Fruit fly (Drosophila melanogaster) whole organism, embryonic: Measurements from ENCODE around the gene CG10208.

Experiments
- Asciz ChIP-seq: fragments of 200-800 bp; sonication (Bioruptor generic); optimal IDR thresholded peaks from 2 replicates; lab custom pipeline; 2017; ENCODE audit warnings: missing biosample characterization, mild to moderate bottlenecking, missing genetic modification characterization, missing genetic modification reagents
- CG10274 ChIP-seq: fragments of 200-800 bp; sonication (Bioruptor generic); optimal IDR thresholded peaks from 3 replicates; lab custom pipeline; 2017; ENCODE audit warnings: missing biosample characterization, mild to moderate bottlenecking, missing genetic modification characterization
- CG10543 ChIP-seq: fragments of 200-800 bp; sonication (Bioruptor generic); optimal IDR thresholded peaks from 3 replicates; lab custom pipeline; 2017; ENCODE audit warnings: missing biosample characterization, mild to moderate bottlenecking, missing genetic modification characterization, moderate library complexity
- CG13287 ChIP-seq: fragments of 200-800 bp; sonication (Bioruptor generic); IDR thresholded peaks from 2 replicates; pipeline ENCODE4 v1.3.6; 2022; ENCODE audit warnings: missing biosample characterization, missing genetic modification characterization; ENCODE audit not compliant: partially characterized antibody
- CG15514 ChIP-seq: fragments of 200-800 bp; sonication (Bioruptor generic); optimal IDR thresholded peaks from 3 replicates; lab custom pipeline; 2017; ENCODE audit warnings: missing biosample characterization, missing genetic modification characterization, mild to moderate bottlenecking, moderate library complexity, missing genetic modification reagents
- CG15601 ChIP-seq: fragments of 200-800 bp; sonication (Bioruptor generic); optimal IDR thresholded peaks from 3 replicates; lab custom pipeline; 2019; ENCODE audit warnings: missing biosample characterization, mild to moderate bottlenecking, missing genetic modification characterization, moderate library complexity
- CG17359 ChIP-seq: fragments of 200-800 bp; sonication (Bioruptor generic); optimal IDR thresholded peaks from 3 replicates; lab custom pipeline; 2018; ENCODE audit warnings: missing biosample characterization, mild to moderate bottlenecking, missing genetic modification characterization, moderate library complexity
- CG17612 ChIP-seq: fragments of 200-800 bp; sonication (Bioruptor generic); IDR thresholded peaks from 2 replicates; pipeline ENCODE4 v1.3.6; 2022; ENCODE audit warnings: missing biosample characterization, missing genetic modification characterization
- CG18599 ChIP-seq: fragments of 200-800 bp; sonication (Bioruptor generic); optimal IDR thresholded peaks from 3 replicates; lab custom pipeline; 2017; ENCODE audit warnings: missing biosample characterization, missing genetic modification characterization, mild to moderate bottlenecking, moderate library complexity, missing genetic modification reagents
- CG2120 ChIP-seq: fragments of 200-800 bp; sonication (Bioruptor generic); optimal IDR thresholded peaks from 3 replicates; lab custom pipeline; 2016; ENCODE audit warnings: missing biosample characterization, missing genetic modification characterization
- CG2678 ChIP-seq: fragments of 200-800 bp; sonication (Bioruptor generic); optimal IDR thresholded peaks from 3 replicates; lab custom pipeline; 2019; ENCODE audit warnings: missing biosample characterization, mild to moderate bottlenecking, missing genetic modification characterization, moderate library complexity
- CG31224 ChIP-seq: fragments of 200-800 bp; sonication (Bioruptor generic); IDR thresholded peaks from 2 replicates; pipeline ENCODE4 v1.3.6; 2022; ENCODE audit warnings: missing biosample characterization, missing genetic modification characterization
- CG32767 ChIP-seq: fragments of 200-800 bp; sonication (Bioruptor generic); IDR thresholded peaks from 2 replicates; pipeline ENCODE4 v1.3.6; 2022; ENCODE audit warnings: missing biosample characterization, missing genetic modification characterization
- CG34376 ChIP-seq: fragments of 200-800 bp; sonication (Bioruptor generic); optimal IDR thresholded peaks from 2 replicates; lab custom pipeline; 2018; ENCODE audit warnings: missing biosample characterization, mild to moderate bottlenecking, missing genetic modification characterization
- CG6854 ChIP-seq: fragments of 200-800 bp; sonication (Bioruptor generic); optimal IDR thresholded peaks from 3 replicates; lab custom pipeline; 2017; ENCODE audit warnings: missing biosample characterization, mild to moderate bottlenecking, missing genetic modification characterization
- CG7372 ChIP-seq: fragments of 200-800 bp; sonication (Bioruptor generic); IDR thresholded peaks from 2 replicates; pipeline ENCODE4 v1.3.6; 2022; ENCODE audit warnings: missing biosample characterization, missing genetic modification characterization
- CG9437 ChIP-seq: fragments of 200-800 bp; sonication (Bioruptor generic); optimal IDR thresholded peaks from 2 replicates; lab custom pipeline; 2018; ENCODE audit warnings: missing biosample characterization, mild to moderate bottlenecking, missing genetic modification characterization
- CG9727 ChIP-seq: fragments of 200-800 bp; sonication (Bioruptor generic); optimal IDR thresholded peaks from 3 replicates; lab custom pipeline; 2017; ENCODE audit warnings: missing biosample characterization, mild to moderate bottlenecking, missing genetic modification characterization
- CHES-1-like ChIP-seq: fragments of 200-800 bp; sonication (Bioruptor generic); optimal IDR thresholded peaks from 2 replicates; lab custom pipeline; 2016; ENCODE audit warnings: missing biosample characterization, missing genetic modification characterization
- CTCF ChIP-seq: fragments of 200-800 bp; sonication (Bioruptor generic); optimal IDR thresholded peaks from 2 replicates; lab custom pipeline; 2017; ENCODE audit warnings: missing biosample characterization, mild to moderate bottlenecking, missing genetic modification characterization, moderate library complexity
- CoRest ChIP-seq: fragments of 200-800 bp; sonication (Bioruptor generic); optimal IDR thresholded peaks from 3 replicates; lab custom pipeline; 2018; ENCODE audit warnings: missing biosample characterization, mild to moderate bottlenecking, missing genetic modification characterization, moderate library complexity
- CrebB ChIP-seq: fragments of 200-800 bp; sonication (Bioruptor generic); optimal IDR thresholded peaks from 3 replicates; lab custom pipeline; 2018; ENCODE audit warnings: missing biosample characterization, mild to moderate bottlenecking, missing genetic modification characterization
- Hr39 ChIP-seq: fragments of >200 bp; optimal IDR thresholded peaks from 2 replicates; lab custom pipeline; 2017
- Jarid2 ChIP-seq: fragments of 200-800 bp; sonication (Bioruptor generic); optimal IDR thresholded peaks from 3 replicates; lab custom pipeline; 2017; ENCODE audit warnings: mild to moderate bottlenecking, missing biosample characterization, missing genetic modification reagents, missing genetic modification characterization
- Nf-YC ChIP-seq: fragments of 200-800 bp; optimal IDR thresholded peaks from 3 replicates; lab custom pipeline; 2019; ENCODE audit warnings: missing biosample characterization, mild to moderate bottlenecking, missing genetic modification characterization, moderate library complexity
- Pdp1 ChIP-seq, 2 experiments: fragments of 200-800 bp; sonication (Bioruptor generic); optimal IDR thresholded peaks; 3 replicates each; lab custom pipeline; 2016; ENCODE audit warnings: missing biosample characterization in 2 of 2, missing genetic modification characterization in 2 of 2, mild to moderate bottlenecking in 1 of 2, moderate library complexity in 1 of 2
- Scr ChIP-seq: fragments of 200-800 bp; sonication (Bioruptor generic); IDR thresholded peaks from 2 replicates; pipeline ENCODE4 v1.3.6; 2022; ENCODE audit warnings: missing biosample characterization, missing genetic modification characterization; ENCODE audit not compliant: partially characterized antibody
- ase ChIP-seq: fragments of 200-800 bp; sonication (Bioruptor generic); IDR thresholded peaks from 3 replicates; pipeline ENCODE4 v1.3.6; 2022; ENCODE audit warnings: missing biosample characterization, missing genetic modification characterization
- chif ChIP-seq, 2 experiments: fragments of 200-800 bp; sonication (Bioruptor generic); optimal IDR thresholded peaks; 3 replicates each; lab custom pipeline; 2016; ENCODE audit warnings: missing biosample characterization in 2 of 2, missing genetic modification characterization in 2 of 2
- crc ChIP-seq: fragments of 200-800 bp; sonication (Bioruptor generic); optimal IDR thresholded peaks from 2 replicates; lab custom pipeline; 2016; ENCODE audit warnings: missing biosample characterization, missing genetic modification characterization
- dan ChIP-seq: fragments of 200-800 bp; sonication (Bioruptor generic); IDR thresholded peaks from 2 replicates; pipeline ENCODE4 v1.3.6; 2022; ENCODE audit warnings: missing biosample characterization, missing genetic modification characterization
- emc ChIP-seq: fragments of 200-800 bp; sonication (Bioruptor generic); optimal IDR thresholded peaks from 2 replicates; lab custom pipeline; 2016; ENCODE audit warnings: missing biosample characterization, missing genetic modification characterization
- fd64A ChIP-seq: fragments of 200-800 bp; sonication (Bioruptor generic); optimal IDR thresholded peaks from 3 replicates; lab custom pipeline; 2018; ENCODE audit warnings: missing biosample characterization, mild to moderate bottlenecking, missing genetic modification characterization
- gcm2 ChIP-seq: fragments of 200-800 bp; sonication (Bioruptor generic); optimal IDR thresholded peaks from 2 replicates; lab custom pipeline; 2016; ENCODE audit warnings: missing biosample characterization, missing genetic modification characterization
- lbe ChIP-seq: fragments of 200-800 bp; sonication (Bioruptor generic); optimal IDR thresholded peaks from 2 replicates; lab custom pipeline; 2016; ENCODE audit warnings: missing biosample characterization, mild to moderate bottlenecking, missing genetic modification characterization
- mirr ChIP-seq: fragments of 200-800 bp; sonication (Bioruptor generic); optimal IDR thresholded peaks from 3 replicates; lab custom pipeline; 2018; ENCODE audit warnings: missing biosample characterization, mild to moderate bottlenecking, missing genetic modification characterization
- nerfin-2 ChIP-seq: fragments of 200-800 bp; sonication (Bioruptor generic); IDR thresholded peaks from 2 replicates; pipeline ENCODE4 v1.3.6; 2022; ENCODE audit warnings: missing biosample characterization, missing genetic modification characterization; ENCODE audit not compliant: partially characterized antibody
- org-1 ChIP-seq: fragments of 200-800 bp; sonication (Bioruptor generic); optimal IDR thresholded peaks from 2 replicates; lab custom pipeline; 2017; ENCODE audit warnings: missing biosample characterization, missing genetic modification characterization
- pfk ChIP-seq: fragments of 200-800 bp; sonication (Bioruptor generic); optimal IDR thresholded peaks from 2 replicates; lab custom pipeline; 2018; ENCODE audit warnings: missing biosample characterization, mild to moderate bottlenecking, missing genetic modification characterization, moderate library complexity
- pho ChIP-seq: fragments of 200-800 bp; sonication (Bioruptor generic); optimal IDR thresholded peaks from 2 replicates; lab custom pipeline; 2016; ENCODE audit warnings: missing biosample characterization, missing genetic modification characterization
- scrt ChIP-seq: fragments of 200-800 bp; sonication (Bioruptor generic); optimal IDR thresholded peaks from 2 replicates; lab custom pipeline; 2018; ENCODE audit warnings: missing biosample characterization, mild to moderate bottlenecking, missing genetic modification characterization, moderate library complexity
- sens ChIP-seq: fragments of 200-800 bp; sonication (Bioruptor generic); peaks from one replicate; lab custom pipeline; 2016; ENCODE audit warnings: missing biosample characterization, missing genetic modification characterization
- sisA ChIP-seq: fragments of 200-800 bp; sonication (Bioruptor generic); IDR thresholded peaks from 2 replicates; pipeline ENCODE4 v1.3.6; 2022; ENCODE audit warnings: missing biosample characterization, missing genetic modification characterization
- so ChIP-seq: fragments of 200-800 bp; sonication (Bioruptor generic); IDR thresholded peaks from 3 replicates; pipeline ENCODE4 v1.3.6; 2022; ENCODE audit warnings: missing biosample characterization, missing genetic modification characterization
- sqz ChIP-seq: fragments of 200-800 bp; sonication (Bioruptor generic); optimal IDR thresholded peaks from 3 replicates; lab custom pipeline; 2018; ENCODE audit warnings: missing biosample characterization, mild to moderate bottlenecking, missing genetic modification characterization
- tgo ChIP-seq: fragments of 200-800 bp; sonication (Bioruptor generic); IDR thresholded peaks from 3 replicates; pipeline ENCODE4 v1.3.6; 2022; ENCODE audit warnings: missing biosample characterization, missing genetic modification characterization
- toy ChIP-seq: fragments of 200-800 bp; sonication (Bioruptor generic); IDR thresholded peaks from 2 replicates; pipeline ENCODE4 v1.3.6; 2022; ENCODE audit warnings: missing biosample characterization, missing genetic modification characterization
- trem ChIP-seq: fragments of 200-800 bp; optimal IDR thresholded peaks from 3 replicates; lab custom pipeline; 2019; ENCODE audit warnings: missing biosample characterization, mild to moderate bottlenecking, missing genetic modification characterization, moderate library complexity
- vvl ChIP-seq: fragments of 200-800 bp; sonication (Bioruptor generic); IDR thresholded peaks from 2 replicates; pipeline ENCODE4 v1.3.6; 2022; ENCODE audit warnings: missing biosample characterization, missing genetic modification characterization
- zf30C ChIP-seq: fragments of 200-800 bp; sonication (Bioruptor generic); optimal IDR thresholded peaks from 3 replicates; lab custom pipeline; 2018; ENCODE audit warnings: missing biosample characterization, mild to moderate bottlenecking, missing genetic modification characterization

The CG10208 gene

dm6 chr3R:23725711-23726349 is 48.1 kb downstream of the CG10208 start (continued):
- TF ChIP-seq mirr (GFP tag; lab: Kevin White, UChicago) (peak; percentile 63), sens (GFP tag; lab: Kevin White, UChicago) (peak; percentile 66), CG15514 (GFP tag; lab: Kevin White, UChicago) (peak; percentile 40), CG31224 (peak; percentile 100), CG18599 (GFP tag; lab: Kevin White, UChicago) (peak; percentile 66), gcm2 (no peak), nerfin-2 (GFP tag; lab: Robert Waterston, UW) (no peak), Jarid2 (no peak), CG9437 (GFP tag; lab: Kevin White, UChicago) (peak; percentile 26), zf30C (GFP tag; lab: Kevin White, UChicago) (no peak), tgo (GFP tag; lab: Robert Waterston, UW) (no peak), crc (GFP tag; lab: Kevin White, UChicago) (no peak), CG17612 (GFP tag; lab: Robert Waterston, UW) (0 out of 2 replicates have a peak, but pooled peaks have one; percentile 7), toy (GFP tag; lab: Robert Waterston, UW) (0 out of 2 replicates have a peak, but pooled peaks have one; percentile 7), CG2120 (peak; percentile 33), emc (GFP tag; lab: Kevin White, UChicago) (no peak), Nf-YC (tag; lab: Kevin White, UChicago) (peak; percentile 14), Scr (GFP tag; lab: Robert Waterston, UW) (peak; percentile 21; the same call in 1 of the 2 replicates), CG10274 (GFP tag; lab: Kevin White, UChicago) (no peak), CG13287 (GFP tag; lab: Robert Waterston, UW) (0 out of 2 replicates have a peak, but pooled peaks have one; percentile 7), CHES-1-like (no peak), org-1 (GFP tag; lab: Kevin White, UChicago) (peak; percentile 14), vvl (peak; percentile 46; the same call in 1 of the 2 replicates), sqz (GFP tag; lab: Kevin White, UChicago) (peak; percentile 78), CG9727 (peak; percentile 13), dan (no peak), CG17359 (tag; lab: Kevin White, UChicago) (peak; percentile 18), Asciz (GFP tag; lab: Kevin White, UChicago) (peak; percentile 45), pfk (GFP tag; lab: Kevin White, UChicago) (peak; percentile 34), fd64A (peak; percentile 42), lbe (GFP tag; lab: Kevin White, UChicago) (peak; percentile 17), CG32767 (GFP tag; lab: Robert Waterston, UW) (0 out of 2 replicates have a peak, but pooled peaks have one; percentile 14), Hr39 (no peak), scrt (GFP tag; lab: Kevin White, UChicago) (peak; percentile 19), CG15601 (peak; percentile 35), CG6854 (no peak), so (GFP tag; lab: Robert Waterston, UW) (0 out of 3 replicates have a peak, but pooled peaks have one; percentile 9), Pdp1 (GFP tag; optimal IDR thresholded peaks at IDR 0.05; lab: Kevin White, UChicago) (peak in 1 of 2 experiments; percentile 51), CG7372 (peak; percentile 49; the same call in 1 of the 2 replicates), CoRest (tag; lab: Kevin White, UChicago) (peak; percentile 20), CTCF (GFP tag; lab: Kevin White, UChicago) (no peak), ase (GFP tag; lab: Robert Waterston, UW) (no peak), trem (tag; lab: Kevin White, UChicago) (no peak), CG2678 (tag; lab: Kevin White, UChicago) (peak; percentile 46), CrebB (peak; percentile 32), chif (GFP tag; optimal IDR thresholded peaks at IDR 0.05; lab: Kevin White, UChicago) (no peak), CG34376 (peak; percentile 78), CG10543 (GFP tag; lab: Kevin White, UChicago) (peak; percentile 86), pho (GFP tag; lab: Kevin White, UChicago) (peak; percentile 2), sisA (GFP tag; lab: Robert Waterston, UW) (no peak)
